Fruit fly (Drosophila melanogaster) whole organism, embryonic: ENCODE data around the gene Dmtn.

Experiments used
- Abd-B ChIP-seq: fragments of 200-800 bp; sonication (Bioruptor generic); optimal IDR thresholded peaks from 2 replicates; lab custom pipeline; 2018; ENCODE audit warnings: missing biosample characterization, mild to moderate bottlenecking, missing genetic modification characterization, moderate library complexity
- Atf3 ChIP-seq: fragments of 200-800 bp; sonication (Bioruptor generic); optimal IDR thresholded peaks from 3 replicates; lab custom pipeline; 2016; ENCODE audit warnings: missing biosample characterization, missing genetic modification characterization
- Atf6 ChIP-seq: fragments of 200-800 bp; sonication (Bioruptor generic); IDR thresholded peaks from 2 replicates; pipeline ENCODE4 v1.3.6; 2022; ENCODE audit warnings: missing biosample characterization, missing genetic modification characterization
- Bteb2 ChIP-seq: fragments of 200-800 bp; sonication (Bioruptor generic); optimal IDR thresholded peaks from 2 replicates; lab custom pipeline; 2016; ENCODE audit warnings: missing biosample characterization, missing genetic modification characterization
- CG10366 ChIP-seq: fragments of 200-800 bp; sonication (Bioruptor generic); IDR thresholded peaks from 2 replicates; pipeline ENCODE4 v1.3.6; 2022; ENCODE audit warnings: missing biosample characterization, missing genetic modification characterization
- CG13287 ChIP-seq: fragments of 200-800 bp; sonication (Bioruptor generic); IDR thresholded peaks from 2 replicates; pipeline ENCODE4 v1.3.6; 2022; ENCODE audit warnings: missing biosample characterization, missing genetic modification characterization; ENCODE audit not compliant: partially characterized antibody
- CG14050 ChIP-seq: fragments of 200-800 bp; sonication (Bioruptor generic); IDR thresholded peaks from 3 replicates; pipeline ENCODE4 v1.3.6; 2022; ENCODE audit warnings: missing biosample characterization, missing genetic modification characterization
- CG14860 ChIP-seq: fragments of 200-800 bp; sonication (Bioruptor generic); IDR thresholded peaks from 3 replicates; pipeline ENCODE4 v1.3.6; 2022; ENCODE audit warnings: missing biosample characterization, missing genetic modification characterization; ENCODE audit not compliant: partially characterized antibody
- CG16863 ChIP-seq: fragments of 200-800 bp; sonication (Bioruptor generic); optimal IDR thresholded peaks from 3 replicates; lab custom pipeline; 2016; ENCODE audit warnings: missing biosample characterization, missing genetic modification characterization
- CG2712 ChIP-seq: fragments of 200-800 bp; optimal IDR thresholded peaks from 3 replicates; lab custom pipeline; 2019; ENCODE audit warnings: missing biosample characterization, mild to moderate bottlenecking, missing genetic modification characterization, moderate library complexity
- CG32772 ChIP-seq: fragments of 200-800 bp; sonication (Bioruptor generic); IDR thresholded peaks from 2 replicates; pipeline ENCODE4 v1.3.6; 2022; ENCODE audit warnings: missing biosample characterization, missing genetic modification characterization
- CG33213 ChIP-seq: fragments of 200-800 bp; sonication (Bioruptor generic); optimal IDR thresholded peaks from 3 replicates; lab custom pipeline; 2016; ENCODE audit warnings: missing biosample characterization, missing genetic modification characterization
- CG3847 ChIP-seq: fragments of 200-800 bp; sonication (Bioruptor generic); IDR thresholded peaks from 2 replicates; pipeline ENCODE4 v1.3.6; 2022; ENCODE audit warnings: missing biosample characterization, missing genetic modification characterization
- CG4424 ChIP-seq: fragments of 200-800 bp; sonication (Bioruptor generic); optimal IDR thresholded peaks from 3 replicates; lab custom pipeline; 2016; ENCODE audit warnings: missing biosample characterization, missing genetic modification characterization
- CG4820 ChIP-seq: fragments of 200-800 bp; sonication (Bioruptor generic); optimal IDR thresholded peaks from 3 replicates; lab custom pipeline; 2016; ENCODE audit warnings: missing biosample characterization, missing genetic modification characterization
- CG6272 ChIP-seq: fragments of 200-800 bp; sonication (Bioruptor generic); IDR thresholded peaks from 2 replicates; pipeline ENCODE4 v1.3.6; 2022; ENCODE audit warnings: missing biosample characterization, missing genetic modification characterization
- CG8359 ChIP-seq: fragments of 200-800 bp; sonication (Bioruptor generic); optimal IDR thresholded peaks from 2 replicates; lab custom pipeline; 2017; ENCODE audit warnings: missing biosample characterization, mild to moderate bottlenecking, missing genetic modification characterization, borderline replicate concordance
- CkIIα-i1 ChIP-seq: fragments of 200-800 bp; sonication (Bioruptor generic); IDR thresholded peaks from 2 replicates; pipeline ENCODE4 v1.3.6; 2022; ENCODE audit warnings: missing biosample characterization, missing genetic modification characterization
- D ChIP-seq, 2 experiments: fragments of 200-800 bp in 1 of 2; fragments of >200 bp in 1 of 2; sonication (Bioruptor generic) in 1 of 2; optimal IDR thresholded peaks; 2 replicates in 1 of 2; 3 replicates in 1 of 2; lab custom pipeline; 2017; ENCODE audit warnings: mild to moderate bottlenecking in 1 of 2, missing biosample characterization in 1 of 2, missing genetic modification characterization in 1 of 2, missing genetic modification reagents in 1 of 2
- Deaf1 ChIP-seq: fragments of 200-800 bp; optimal IDR thresholded peaks from 3 replicates; lab custom pipeline; 2019; ENCODE audit warnings: missing biosample characterization, mild to moderate bottlenecking, missing genetic modification characterization, moderate library complexity
- ERR ChIP-seq: fragments of 200-800 bp; sonication (Bioruptor generic); optimal IDR thresholded peaks from 2 replicates; lab custom pipeline; 2016; ENCODE audit warnings: missing biosample characterization, missing genetic modification characterization
- Ets65A ChIP-seq: fragments of 200-800 bp; sonication (Bioruptor generic); peaks from one replicate; lab custom pipeline; 2016; ENCODE audit warnings: missing biosample characterization, missing genetic modification characterization
- Hand ChIP-seq: fragments of 200-800 bp; sonication (Bioruptor generic); optimal IDR thresholded peaks from 2 replicates; lab custom pipeline; 2017; ENCODE audit warnings: mild to moderate bottlenecking, missing biosample characterization, missing genetic modification reagents, missing genetic modification characterization
- Hmr ChIP-seq: fragments of 200-800 bp; sonication (Bioruptor generic); optimal IDR thresholded peaks from 3 replicates; lab custom pipeline; 2017; ENCODE audit warnings: mild to moderate bottlenecking, missing biosample characterization, missing genetic modification reagents, missing genetic modification characterization
- Lim3 ChIP-seq: fragments of 200-800 bp; sonication (Bioruptor generic); IDR thresholded peaks from 2 replicates; pipeline ENCODE4 v1.3.6; 2022; ENCODE audit warnings: missing biosample characterization, missing genetic modification characterization
- MESR4 ChIP-seq: fragments of 200-800 bp; sonication (Bioruptor generic); optimal IDR thresholded peaks from 2 replicates; lab custom pipeline; 2018; ENCODE audit warnings: missing biosample characterization, mild to moderate bottlenecking, missing genetic modification characterization, moderate library complexity
- MTF-1 ChIP-seq: fragments of 200-800 bp; sonication (Bioruptor generic); optimal IDR thresholded peaks from 2 replicates; lab custom pipeline; 2018; ENCODE audit warnings: missing biosample characterization, mild to moderate bottlenecking, missing genetic modification characterization, borderline replicate concordance
- Oli ChIP-seq: fragments of 200-800 bp; sonication (Bioruptor generic); optimal IDR thresholded peaks from 2 replicates; lab custom pipeline; 2018; ENCODE audit warnings: missing biosample characterization, mild to moderate bottlenecking, missing genetic modification characterization, moderate library complexity
- Optix ChIP-seq: fragments of 200-800 bp; sonication (Bioruptor generic); IDR thresholded peaks from 3 replicates; pipeline ENCODE4 v1.3.6; 2022; ENCODE audit warnings: missing biosample characterization, missing genetic modification characterization
- Sin3A ChIP-seq: fragments of >200 bp; optimal IDR thresholded peaks from 2 replicates; lab custom pipeline; 2018
- Sox102F ChIP-seq: fragments of 200-800 bp; sonication (Bioruptor generic); optimal IDR thresholded peaks from 2 replicates; lab custom pipeline; 2018; ENCODE audit warnings: missing biosample characterization, mild to moderate bottlenecking, missing genetic modification characterization, moderate library complexity
- Usf ChIP-seq: fragments of 200-800 bp; sonication (Bioruptor generic); optimal IDR thresholded peaks from 2 replicates; lab custom pipeline; 2017; ENCODE audit warnings: missing genotype, missing biosample characterization, missing genetic modification characterization
- bowl ChIP-seq: fragments of 200-800 bp; sonication (Bioruptor generic); IDR thresholded peaks from 2 replicates; pipeline ENCODE4 v1.3.6; 2022; ENCODE audit warnings: missing biosample characterization, missing genetic modification characterization
- chn ChIP-seq: fragments of 200-800 bp; sonication (Bioruptor generic); optimal IDR thresholded peaks from 2 replicates; lab custom pipeline; 2016; ENCODE audit warnings: missing biosample characterization, missing genetic modification characterization
- danr ChIP-seq: fragments of 200-800 bp; sonication (Bioruptor generic); IDR thresholded peaks from 2 replicates; pipeline ENCODE4 v1.3.6; 2022; ENCODE audit warnings: missing biosample characterization, missing genetic modification characterization
- dmrt11E ChIP-seq: fragments of 200-800 bp; sonication (Bioruptor generic); optimal IDR thresholded peaks from 3 replicates; lab custom pipeline; 2018; ENCODE audit warnings: missing biosample characterization, mild to moderate bottlenecking, missing genetic modification characterization, moderate library complexity
- ems ChIP-seq: fragments of 200-800 bp; sonication (Bioruptor generic); optimal IDR thresholded peaks from 3 replicates; lab custom pipeline; 2016; ENCODE audit warnings: missing biosample characterization, missing genetic modification characterization
- fru ChIP-seq: fragments of >200 bp; optimal IDR thresholded peaks from 2 replicates; lab custom pipeline; 2017
- gcm ChIP-seq: fragments of 200-800 bp; sonication (Bioruptor generic); optimal IDR thresholded peaks from 2 replicates; lab custom pipeline; 2019; ENCODE audit warnings: missing biosample characterization, mild to moderate bottlenecking, missing genetic modification characterization, moderate library complexity
- h ChIP-seq: fragments of >200 bp; optimal IDR thresholded peaks from 2 replicates; lab custom pipeline; 2017
- ind ChIP-seq: fragments of 200-800 bp; sonication (Bioruptor generic); optimal IDR thresholded peaks from 3 replicates; lab custom pipeline; 2016; ENCODE audit warnings: missing biosample characterization, missing genetic modification characterization
- lov ChIP-seq, 2 experiments: fragments of 200-800 bp in 1 of 2; fragments of >200 bp in 1 of 2; sonication (Bioruptor generic) in 1 of 2; IDR thresholded peaks in 1 of 2; optimal IDR thresholded peaks in 1 of 2; 2 replicates in 1 of 2; 3 replicates in 1 of 2; pipeline versions ENCODE4 v1.3.6 to Lab custom; 2017 to 2022; ENCODE audit warnings: missing biosample characterization in 1 of 2, missing genetic modification characterization in 1 of 2
- mam ChIP-seq: fragments of 200-800 bp; sonication (Bioruptor generic); optimal IDR thresholded peaks from 3 replicates; lab custom pipeline; 2016; ENCODE audit warnings: missing biosample characterization, missing genetic modification characterization
- odd ChIP-seq: fragments of 200-800 bp; sonication (Bioruptor generic); optimal IDR thresholded peaks from 2 replicates; lab custom pipeline; 2017; ENCODE audit warnings: missing biosample characterization, mild to moderate bottlenecking, missing genetic modification characterization
- otp ChIP-seq: fragments of 200-800 bp; sonication (Bioruptor generic); IDR thresholded peaks from 3 replicates; pipeline ENCODE4, ENCODE4 v1.3.6; 2022; ENCODE audit warnings: missing biosample characterization, missing genetic modification characterization
- prd ChIP-seq, 3 experiments: fragments of >200 bp in 2 of 3; fragments of 200-800 bp in 1 of 3; sonication (Bioruptor generic) in 1 of 3; optimal IDR thresholded peaks in 2 of 3; IDR thresholded peaks in 1 of 3; 2 replicates in 2 of 3; 3 replicates in 1 of 3; pipeline versions ENCODE4 v1.3.6 to Lab custom; 2017 to 2022; ENCODE audit warnings: missing biosample characterization in 1 of 3, missing genetic modification characterization in 1 of 3
- sna ChIP-seq: fragments of 200-800 bp; sonication (Bioruptor generic); IDR thresholded peaks from 2 replicates; pipeline ENCODE4 v1.3.6; 2022; ENCODE audit warnings: missing biosample characterization, missing genetic modification characterization; ENCODE audit not compliant: partially characterized antibody
- stc ChIP-seq: fragments of 200-800 bp; sonication (Bioruptor generic); IDR thresholded peaks from 2 replicates; pipeline ENCODE4 v1.3.6; 2022; ENCODE audit warnings: missing biosample characterization, missing genetic modification characterization
- tna ChIP-seq: fragments of 200-800 bp; sonication (Bioruptor generic); IDR thresholded peaks from 2 replicates; pipeline ENCODE4 v1.3.6; 2022; ENCODE audit warnings: missing biosample characterization, missing genetic modification characterization; ENCODE audit not compliant: partially characterized antibody
- trh ChIP-seq: fragments of 200-800 bp; sonication (Bioruptor generic); optimal IDR thresholded peaks from 2 replicates; lab custom pipeline; 2016; ENCODE audit warnings: missing biosample characterization, missing genetic modification characterization

Gene Dmtn

dm6 chr3R:6368100-6368499, 37.6 kb downstream of the Dmtn start, which contains the start of gene CG42724 (continued):
- TF ChIP-seq CG4424 (GFP tag; lab: Kevin White, UChicago) (peak; percentile 19), Sin3A (lab: Kevin White, UChicago) (peak; percentile 83), prd (optimal IDR thresholded peaks at IDR 0.05; lab: Kevin White, UChicago) (no peak), prd (GFP tag; IDR thresholded peaks at IDR 0.05; lab: Robert Waterston, UW) (peak; percentile 78), CG32772 (peak; percentile 57), gcm (GFP tag; lab: Kevin White, UChicago) (no peak), CG6272 (GFP tag; lab: Robert Waterston, UW) (peak; percentile 57; the same call in 1 of the 2 replicates), tna (GFP tag; lab: Robert Waterston, UW) (no peak), lov (optimal IDR thresholded peaks at IDR 0.05; lab: Kevin White, UChicago) (no peak), lov (GFP tag; IDR thresholded peaks at IDR 0.05; lab: Robert Waterston, UW) (0 out of 3 replicates have a peak, but pooled peaks have one; percentile 32), CkIIα-i1 (no peak), odd (GFP tag; lab: Kevin White, UChicago) (no peak), CG14050 (GFP tag; lab: Robert Waterston, UW) (peak; percentile 55; the same call in 1 of the 3 replicates), Usf (GFP tag; lab: Kevin White, UChicago) (no peak), mam (peak; percentile 89), Oli (tag; lab: Kevin White, UChicago) (no peak), Ets65A (peak; percentile 98), stc (peak; percentile 44; the same call in 1 of the 2 replicates), CG14860 (no peak), MESR4 (peak; percentile 76), CG2712 (tag; lab: Kevin White, UChicago) (no peak), ERR (GFP tag; lab: Kevin White, UChicago) (peak; percentile 70), Deaf1 (tag; lab: Kevin White, UChicago) (no peak), CG16863 (GFP tag; lab: Kevin White, UChicago) (peak; percentile 70), CG4820 (peak; percentile 41), ems (GFP tag; lab: Kevin White, UChicago) (peak; percentile 79), trh (GFP tag; lab: Kevin White, UChicago) (peak; percentile 26), h (lab: Kevin White, UChicago) (no peak), fru (peak; percentile 60), Abd-B (GFP tag; lab: Kevin White, UChicago) (no peak), Lim3 (GFP tag; lab: Robert Waterston, UW) (no peak), danr (GFP tag; lab: Robert Waterston, UW) (0 out of 2 replicates have a peak, but pooled peaks have one; percentile 33), Atf6 (GFP tag; lab: Robert Waterston, UW) (peak; percentile 36; the same call in 1 of the 2 replicates), CG10366 (peak; percentile 29; the same call in 1 of the 2 replicates), ind (peak; percentile 65), CG3847 (peak; percentile 74; the same call in 1 of the 2 replicates), sna (GFP tag; lab: Robert Waterston, UW) (0 out of 2 replicates have a peak, but pooled peaks have one; percentile 13), CG13287 (GFP tag; lab: Robert Waterston, UW) (peak; percentile 8; the same call in 1 of the 2 replicates), Hmr (GFP tag; lab: Kevin White, UChicago) (no peak), otp (GFP tag; lab: Robert Waterston, UW) (peak; percentile 49; the same call in 1 of the 3 replicates), bowl (GFP tag; lab: Robert Waterston, UW) (no peak), MTF-1 (GFP tag; lab: Kevin White, UChicago) (no peak), dmrt11E (no peak), Optix (GFP tag; lab: Robert Waterston, UW) (peak; percentile 69), D (optimal IDR thresholded peaks at IDR 0.05; lab: Kevin White, UChicago) (peak; percentile 72), D (GFP tag; optimal IDR thresholded peaks at IDR 0.05; lab: Kevin White, UChicago) (no peak), chn (GFP tag; lab: Kevin White, UChicago) (peak; percentile 80), Hand (GFP tag; lab: Kevin White, UChicago) (no peak), Bteb2 (peak; percentile 68), CG33213 (peak; percentile 59), Sox102F (GFP tag; lab: Kevin White, UChicago) (no peak), Atf3 (GFP tag; lab: Kevin White, UChicago) (peak; percentile 53), CG8359 (no peak)
